Worm (Caenorhabditis elegans) whole organism, late embryonic: ENCODE measurements around the gene nspb-10.

ENCODE experiments used
- C38D4.7 ChIP-seq: fragments of 200-800 bp; sonication (Bioruptor generic); optimal IDR thresholded peaks from 2 replicates; lab custom pipeline; 2018; ENCODE audit warnings: mild to moderate bottlenecking, missing genetic modification characterization, moderate library complexity, missing compliant biosample characterization
- K02D7.2 ChIP-seq: sonication (generic microtip); optimal IDR thresholded peaks from 2 replicates; lab custom pipeline; 2017; ENCODE audit warnings: mild to moderate bottlenecking, missing genetic modification characterization, missing compliant biosample characterization
- T23F11.4 ChIP-seq: fragments of 200-800 bp; sonication (Bioruptor generic); optimal IDR thresholded peaks from 2 replicates; lab custom pipeline; 2018; ENCODE audit warnings: mild to moderate bottlenecking, missing genetic modification characterization, missing compliant biosample characterization
- Y22D7AL.16 ChIP-seq: sonication (generic microtip); optimal IDR thresholded peaks from 2 replicates; lab custom pipeline; 2016; ENCODE audit warnings: missing genetic modification characterization, missing compliant biosample characterization
- ahr-1 ChIP-seq: sonication (generic microtip); optimal IDR thresholded peaks from 2 replicates; lab custom pipeline; 2016; ENCODE audit warnings: missing genetic modification characterization, missing compliant biosample characterization
- ceh-19 ChIP-seq: fragments of 200-800 bp; sonication (Bioruptor generic); optimal IDR thresholded peaks from 2 replicates; lab custom pipeline; 2018; ENCODE audit warnings: mild to moderate bottlenecking, missing genetic modification characterization, missing compliant biosample characterization
- ceh-22 ChIP-seq: sonication (generic microtip); optimal IDR thresholded peaks from 2 replicates; lab custom pipeline; 2017; ENCODE audit warnings: missing biosample characterization, missing genetic modification characterization
- ceh-24 ChIP-seq: sonication (generic microtip); optimal IDR thresholded peaks from 2 replicates; lab custom pipeline; 2016; ENCODE audit warnings: mild to moderate bottlenecking, missing genetic modification characterization, missing compliant biosample characterization
- ceh-30 ChIP-seq: fragments of 150-350 bp; optimal IDR thresholded peaks from 2 replicates; lab custom pipeline; 2014; ENCODE audit warnings: missing biosample characterization, missing genetic modification characterization
- ceh-31 ChIP-seq: sonication (generic microtip); optimal IDR thresholded peaks from 2 replicates; lab custom pipeline; 2016; ENCODE audit warnings: missing genetic modification characterization, missing compliant biosample characterization
- ceh-48 ChIP-seq: sonication (generic microtip); optimal IDR thresholded peaks from 2 replicates; lab custom pipeline; 2016; ENCODE audit warnings: missing genetic modification characterization, inconsistent platforms, missing compliant biosample characterization
- che-1 ChIP-seq: sonication (generic microtip); optimal IDR thresholded peaks from 2 replicates; lab custom pipeline; 2016; ENCODE audit warnings: mild to moderate bottlenecking, missing genetic modification characterization, missing compliant biosample characterization
- dve-1 ChIP-seq: sonication (generic microtip); optimal IDR thresholded peaks from 2 replicates; lab custom pipeline; 2017; ENCODE audit warnings: antibody characterized with exemption, mild to moderate bottlenecking, missing genetic modification characterization, missing compliant biosample characterization
- elt-4 ChIP-seq: sonication (generic microtip); optimal IDR thresholded peaks from 2 replicates; lab custom pipeline; 2016; ENCODE audit warnings: missing genetic modification characterization, missing compliant biosample characterization
- fkh-10 ChIP-seq: fragments of 150-350 bp; optimal IDR thresholded peaks from 2 replicates; lab custom pipeline; 2014; ENCODE audit warnings: missing biosample characterization, missing genetic modification reagents, missing genetic modification characterization
- hlh-30 ChIP-seq: sonication (generic microtip); optimal IDR thresholded peaks from 2 replicates; lab custom pipeline; 2017; ENCODE audit warnings: antibody characterized with exemption, missing genetic modification characterization, missing compliant biosample characterization; ENCODE audit not compliant: insufficient read depth
- madf-2 ChIP-seq: sonication (generic microtip); optimal IDR thresholded peaks from 2 replicates; lab custom pipeline; 2017; ENCODE audit warnings: missing genetic modification characterization, missing compliant biosample characterization
- nfya-1 ChIP-seq: sonication (generic microtip); optimal IDR thresholded peaks from 2 replicates; lab custom pipeline; 2017; ENCODE audit warnings: missing genetic modification characterization, mild to moderate bottlenecking, missing compliant biosample characterization, antibody characterized with exemption, moderate library complexity
- nhr-232 ChIP-seq: sonication (generic microtip); optimal IDR thresholded peaks from 2 replicates; lab custom pipeline; 2016; ENCODE audit warnings: missing genetic modification characterization, missing compliant biosample characterization
- npax-4 ChIP-seq: sonication (generic microtip); optimal IDR thresholded peaks from 2 replicates; lab custom pipeline; 2016; ENCODE audit warnings: missing genetic modification characterization, missing compliant biosample characterization
- pat-9 ChIP-seq: fragments of 200-800 bp; sonication (Bioruptor generic); optimal IDR thresholded peaks from 2 replicates; lab custom pipeline; 2018; ENCODE audit warnings: mild to moderate bottlenecking, missing genetic modification characterization, moderate library complexity, missing compliant biosample characterization
- pha-2 ChIP-seq: sonication (generic microtip); optimal IDR thresholded peaks from 2 replicates; lab custom pipeline; 2017; ENCODE audit warnings: mild to moderate bottlenecking, missing genetic modification characterization, missing compliant biosample characterization
- pha-4 ChIP-seq: fragments of 150-350 bp; optimal IDR thresholded peaks from 2 replicates; lab custom pipeline; 2018; ENCODE audit warnings: missing biosample characterization, missing genetic modification reagents, missing genetic modification characterization
- pqm-1 ChIP-seq: sonication (generic microtip); optimal IDR thresholded peaks from 2 replicates; lab custom pipeline; 2016; ENCODE audit warnings: missing genetic modification characterization, missing compliant biosample characterization
- pros-1 ChIP-seq: fragments of 150-350 bp; optimal IDR thresholded peaks from 2 replicates; lab custom pipeline; 2014; ENCODE audit warnings: missing biosample characterization, missing genetic modification reagents, missing genetic modification characterization
- rnt-1 ChIP-seq: sonication (generic microtip); optimal IDR thresholded peaks from 2 replicates; lab custom pipeline; 2016; ENCODE audit warnings: missing genetic modification characterization, missing compliant biosample characterization
- sdc-2 ChIP-seq: sonication (generic microtip); optimal IDR thresholded peaks from 2 replicates; lab custom pipeline; 2016; ENCODE audit warnings: missing genotype, missing genetic modification characterization, missing compliant biosample characterization
- syd-9 ChIP-seq: sonication (generic microtip); optimal IDR thresholded peaks from 2 replicates; lab custom pipeline; 2016; ENCODE audit warnings: mild to moderate bottlenecking, missing genetic modification characterization, moderate library complexity, missing compliant biosample characterization
- tbx-2 ChIP-seq: sonication (generic microtip); optimal IDR thresholded peaks from 2 replicates; lab custom pipeline; 2016; ENCODE audit warnings: missing genetic modification characterization, missing compliant biosample characterization
- tbx-7 ChIP-seq: sonication (generic microtip); optimal IDR thresholded peaks from 2 replicates; lab custom pipeline; 2016; ENCODE audit warnings: missing genotype, missing genetic modification characterization, missing compliant biosample characterization
- ttx-3 ChIP-seq: sonication (generic microtip); optimal IDR thresholded peaks from 2 replicates; lab custom pipeline; 2016; ENCODE audit warnings: missing genetic modification reagents, missing genetic modification characterization, missing compliant biosample characterization
- unc-3 ChIP-seq, 2 experiments: fragments of 200-800 bp in 1 of 2; sonication (Bioruptor generic) in 1 of 2; sonication (generic microtip) in 1 of 2; conservative IDR thresholded peaks in 1 of 2; optimal IDR thresholded peaks in 1 of 2; 2 replicates each; pipeline versions ENCODE4 v1.3.6 to Lab custom; 2016 to 2022; ENCODE audit warnings: missing compliant biosample characterization in 2 of 2, missing genetic modification characterization in 2 of 2, missing genetic modification reagents in 1 of 2
- unc-42 ChIP-seq: sonication (generic microtip); optimal IDR thresholded peaks from 2 replicates; lab custom pipeline; 2016; ENCODE audit warnings: missing genotype, missing genetic modification characterization, missing compliant biosample characterization
- unc-55 ChIP-seq: sonication (generic microtip); optimal IDR thresholded peaks from 2 replicates; lab custom pipeline; 2017; ENCODE audit warnings: missing biosample characterization, missing genetic modification reagents, missing genetic modification characterization
- unc-86 ChIP-seq: sonication (generic microtip); optimal IDR thresholded peaks from 2 replicates; lab custom pipeline; 2016; ENCODE audit warnings: missing genetic modification characterization, missing compliant biosample characterization
- ztf-16 ChIP-seq: sonication (generic microtip); optimal IDR thresholded peaks from 2 replicates; lab custom pipeline; 2017; ENCODE audit warnings: missing genetic modification characterization, missing compliant biosample characterization

The nspb-10 gene

DNA sequence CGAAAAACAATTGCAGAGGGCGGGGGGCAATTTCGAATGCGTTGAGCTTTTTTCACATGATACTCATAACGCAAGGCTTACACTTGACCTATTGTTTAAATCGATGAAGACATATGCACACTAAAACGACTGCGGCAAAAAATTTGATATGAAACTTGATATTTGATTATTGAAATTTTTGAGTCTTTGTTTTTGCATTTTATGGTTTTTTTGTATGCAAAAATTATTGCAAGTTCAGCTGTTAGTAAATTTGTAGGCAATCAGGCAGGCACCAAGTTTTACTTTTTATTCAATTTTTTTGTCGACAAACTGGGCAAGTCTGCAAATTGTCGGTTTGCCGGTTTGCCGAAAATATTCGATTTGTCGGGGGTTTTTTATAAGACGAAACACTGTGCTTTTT is 18.1 kb upstream of the nspb-10 start, which contains the start of gene arl-3:
arl-3 (plus strand) TSS at position 301 of the 400 bp plus-strand sequence.
- TF ChIP-seq che-1 (no peak), syd-9 (tag; lab: Kevin White, UChicago) (no peak), hlh-30 (tag; lab: Kevin White, UChicago) (no peak), unc-86 (tag; lab: Kevin White, UChicago) (no peak), ahr-1 (tag; lab: Kevin White, UChicago) (no peak), nhr-232 (no peak), sdc-2 (no peak), ztf-16 (no peak), pha-2 (tag; lab: Kevin White, UChicago) (no peak)

DNA sequence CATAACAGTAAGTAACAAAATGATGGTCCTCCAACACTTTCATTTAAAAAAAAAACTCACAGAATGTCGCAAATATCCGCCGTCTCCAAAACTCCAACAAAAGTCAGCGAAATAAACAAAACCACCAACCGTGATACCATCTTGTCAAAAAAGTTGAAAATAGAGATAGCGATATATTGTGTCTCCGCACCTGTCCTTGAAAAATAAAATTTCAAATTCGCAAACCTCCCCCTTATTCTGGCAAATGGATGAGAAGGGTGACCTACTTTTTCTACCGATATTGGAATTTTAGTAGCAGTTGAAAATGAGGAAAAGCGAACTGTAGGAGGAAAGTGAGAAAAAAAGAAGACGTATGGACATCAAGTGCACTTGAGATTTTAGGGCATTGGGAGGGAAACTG is 17.4 kb upstream of the nspb-10 start, which contains the start of gene F19H8.2:
F19H8.2 (minus strand) TSS at position 391 of the 400 bp plus-strand sequence.
- TF ChIP-seq unc-86 (tag; lab: Kevin White, UChicago) (no peak), elt-4 (no peak), pros-1 (tag; lab: Kevin White, UChicago) (no peak), pha-4 (tag; lab: Kevin White, UChicago) (no peak), ceh-30 (tag; lab: Kevin White, UChicago) (no peak), pat-9 (no peak), dve-1 (tag; lab: Kevin White, UChicago) (no peak), ttx-3 (tag; lab: Kevin White, UChicago) (no peak)

DNA sequence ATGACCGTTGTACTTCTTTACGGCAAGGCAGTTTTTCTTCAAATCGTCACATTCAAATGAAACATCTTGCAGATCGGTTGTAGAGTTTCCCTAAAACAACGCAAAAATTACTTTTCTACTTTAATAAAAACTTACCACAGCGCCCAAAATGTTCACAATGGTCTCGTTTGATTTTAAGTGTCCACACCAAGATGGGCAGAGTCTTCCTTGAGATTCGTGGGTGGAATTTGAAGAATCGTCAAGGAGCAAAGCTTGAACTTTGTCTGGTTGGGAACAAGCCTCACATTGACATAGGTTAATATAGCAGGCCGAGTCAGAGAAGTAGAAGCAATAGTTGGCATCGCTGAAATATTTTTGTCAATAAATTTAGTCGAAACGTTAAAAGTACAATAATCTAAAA is 17.0 kb upstream of the nspb-10 start:
- TF ChIP-seq npax-4 (tag; lab: Kevin White, UChicago) (no peak), ceh-19 (no peak), nfya-1 (tag; lab: Kevin White, UChicago) (no peak), nhr-232 (no peak), tbx-2 (tag; lab: Kevin White, UChicago) (no peak)
- TF ChIP-seq, all 69 proteins: peak for 0

DNA sequence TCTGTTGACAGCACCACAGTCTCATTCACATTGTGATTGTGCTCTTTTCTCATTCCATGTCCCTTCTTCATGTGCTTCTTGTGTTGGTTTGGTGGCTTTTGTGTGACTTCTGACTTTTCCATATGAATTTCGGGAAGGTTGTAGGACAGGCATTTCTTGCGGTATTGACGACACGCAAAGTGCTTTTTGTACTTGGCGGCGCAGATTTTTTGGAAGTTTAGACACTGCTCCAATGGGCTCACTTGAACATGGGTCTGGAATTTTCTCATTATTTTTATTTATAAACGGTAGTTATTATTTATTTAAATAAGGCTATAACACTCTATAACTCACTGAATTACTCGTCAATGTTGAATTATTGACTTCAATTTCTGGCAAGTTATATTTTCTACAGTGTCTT is 16.2 kb upstream of the nspb-10 start:
- TF ChIP-seq rnt-1 (tag; lab: Kevin White, UChicago) (no peak), C38D4.7 (no peak), ceh-22 (tag; lab: Kevin White, UChicago) (no peak), unc-3 (GFP tag; conservative IDR thresholded peaks at IDR 0.05; lab: Robert Waterston, UW) (no peak), unc-3 (tag; optimal IDR thresholded peaks at IDR 0.05; lab: Kevin White, UChicago) (no peak), unc-55 (GFP tag; lab: Kevin White, UChicago) (no peak)
- TF ChIP-seq, all 69 proteins: peak for 0

DNA sequence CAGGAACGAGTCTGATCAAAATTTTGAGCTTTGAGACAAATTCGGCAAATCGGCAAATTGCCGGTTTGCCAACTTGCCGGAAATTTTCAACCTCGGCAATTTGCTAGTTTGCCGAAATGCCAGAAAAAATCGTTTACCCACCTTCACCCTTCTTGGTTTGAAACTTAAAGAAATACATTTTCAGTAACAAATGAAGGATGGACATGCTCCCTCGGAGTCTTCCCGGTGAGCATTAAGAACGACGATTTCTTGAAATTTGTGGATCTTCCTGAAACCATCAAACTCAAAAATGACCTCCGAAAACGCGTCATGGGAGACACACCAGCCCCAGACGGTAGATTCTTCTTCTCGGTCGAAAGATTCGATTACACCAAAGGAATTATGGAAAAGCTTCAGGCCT is 14.7 kb upstream of the nspb-10 start:
- TF ChIP-seq rnt-1 (tag; lab: Kevin White, UChicago): no peak
- TF ChIP-seq madf-2 (tag; lab: Kevin White, UChicago): no peak
- no peak for TF ChIP-seq Y22D7AL.16
- no peak for TF ChIP-seq ceh-24 (tag; lab: Kevin White, UChicago)
- TF ChIP-seq K02D7.2 (tag; lab: Kevin White, UChicago): no peak
- no peak for TF ChIP-seq nhr-232
- no peak for TF ChIP-seq pha-4 (tag; lab: Kevin White, UChicago)
- no peak for TF ChIP-seq T23F11.4 (GFP tag; lab: Kevin White, UChicago)
- TF ChIP-seq pqm-1 (tag; lab: Kevin White, UChicago): no peak
- TF ChIP-seq pros-1 (tag; lab: Kevin White, UChicago): no peak
- TF ChIP-seq ceh-48 (tag; lab: Kevin White, UChicago): no peak
- no peak for TF ChIP-seq ttx-3 (tag; lab: Kevin White, UChicago)
- no peak for TF ChIP-seq unc-42
- TF ChIP-seq ceh-22 (tag; lab: Kevin White, UChicago): no peak
- no peak for TF ChIP-seq ceh-19
- TF ChIP-seq tbx-7 (tag; lab: Kevin White, UChicago): no peak
- TF ChIP-seq pha-2 (tag; lab: Kevin White, UChicago): no peak
- no peak for TF ChIP-seq dve-1 (tag; lab: Kevin White, UChicago)
- TF ChIP-seq ceh-31: no peak
- no peak for TF ChIP-seq fkh-10 (GFP tag; lab: Kevin White, UChicago)
